Worm (Caenorhabditis elegans) whole organism, early embryonic: Measurements from ENCODE around the gene Y32B12A.5.
A peak's percentile ranks its signal among the peaks of the same experiment; 100 is the strongest.

Source experiments
- B0310.2 ChIP-seq: sonication (generic microtip); optimal IDR thresholded peaks from 2 replicates; lab custom pipeline; 2016; ENCODE audit warnings: mild to moderate bottlenecking, missing genetic modification characterization, missing compliant biosample characterization
- F13C5.2 ChIP-seq: sonication (generic microtip); optimal IDR thresholded peaks from 2 replicates; lab custom pipeline; 2017; ENCODE audit warnings: mild to moderate bottlenecking, missing genetic modification characterization, inconsistent platforms, missing compliant biosample characterization
- aly-1 ChIP-seq: sonication (generic microtip); optimal IDR thresholded peaks from 2 replicates; lab custom pipeline; 2016; ENCODE audit warnings: missing genetic modification characterization, missing compliant biosample characterization
- ama-1 ChIP-seq: fragments of 150-350 bp; optimal IDR thresholded peaks from 2 replicates; lab custom pipeline; 2014
- ceh-13 ChIP-seq: fragments of 200-800 bp; sonication (Bioruptor generic); optimal IDR thresholded peaks from 2 replicates; lab custom pipeline; 2018; ENCODE audit warnings: mild to moderate bottlenecking, missing genetic modification characterization, missing compliant biosample characterization
- ceh-36 ChIP-seq: sonication (generic microtip); optimal IDR thresholded peaks from 2 replicates; lab custom pipeline; 2016; ENCODE audit warnings: missing genetic modification characterization, inconsistent platforms, missing compliant biosample characterization
- ets-7 ChIP-seq: sonication (generic microtip); optimal IDR thresholded peaks from 2 replicates; lab custom pipeline; 2016; ENCODE audit warnings: missing genotype, missing genetic modification characterization, missing compliant biosample characterization
- flt-1 ChIP-seq: fragments of 200-800 bp; sonication (Bioruptor generic); IDR thresholded peaks from 2 replicates; pipeline ENCODE4 v1.3.6; 2022; ENCODE audit warnings: missing genetic modification characterization, missing compliant biosample characterization
- hmbx-1 ChIP-seq: sonication (generic microtip); optimal IDR thresholded peaks from 2 replicates; lab custom pipeline; 2016; ENCODE audit warnings: mild to moderate bottlenecking, missing genetic modification characterization, missing compliant biosample characterization
- hmg-4 ChIP-seq: fragments of 200-800 bp; sonication (Bioruptor generic); optimal IDR thresholded peaks from 2 replicates; lab custom pipeline; 2018; ENCODE audit warnings: mild to moderate bottlenecking, missing genetic modification characterization, missing compliant biosample characterization
- hnd-1 ChIP-seq: sonication (generic microtip); optimal IDR thresholded peaks from 2 replicates; lab custom pipeline; 2016; ENCODE audit warnings: missing genetic modification characterization, missing compliant biosample characterization
- pes-1 ChIP-seq: fragments of 200-800 bp; sonication (Bioruptor generic); IDR thresholded peaks from 2 replicates; pipeline ENCODE4 v1.3.6; 2022; ENCODE audit warnings: missing genetic modification reagents, missing genetic modification characterization, missing compliant biosample characterization
- scrt-1 ChIP-seq: fragments of 200-800 bp; sonication (Bioruptor generic); IDR thresholded peaks from 2 replicates; pipeline ENCODE4 v1.3.6; 2022; ENCODE audit warnings: missing genetic modification characterization, missing compliant biosample characterization
- sea-1 ChIP-seq: fragments of 200-800 bp; sonication (Bioruptor generic); conservative IDR thresholded peaks from 2 replicates; pipeline ENCODE4 v1.3.6; 2022; ENCODE audit warnings: missing genetic modification characterization, missing compliant biosample characterization
- tbx-11 ChIP-seq: fragments of 200-800 bp; sonication (Bioruptor generic); IDR thresholded peaks from 2 replicates; pipeline ENCODE4 v1.3.6; 2022; ENCODE audit warnings: missing genetic modification characterization, missing compliant biosample characterization
- tbx-37 ChIP-seq: fragments of 200-800 bp; sonication (Bioruptor generic); conservative IDR thresholded peaks from 2 replicates; pipeline ENCODE4 v1.3.6; 2022; ENCODE audit warnings: missing genetic modification reagents, missing genetic modification characterization, missing compliant biosample characterization
- tra-4 ChIP-seq: sonication (generic microtip); optimal IDR thresholded peaks from 2 replicates; lab custom pipeline; 2017; ENCODE audit warnings: missing genetic modification characterization, missing compliant biosample characterization

Y32B12A.5 gene

ce11 chrV:16446191-16446590, 41.2 kb downstream of the Y32B12A.5 start:
- TF ChIP-seq F13C5.2 (tag; lab: Kevin White, UChicago): no peak
- TF ChIP-seq hmbx-1: no peak
- no peak for TF ChIP-seq hmg-4 (GFP tag; lab: Kevin White, UChicago)
- TF ChIP-seq ama-1 (lab: Kevin White, UChicago): no peak
- TF ChIP-seq tbx-37 (GFP tag; lab: Robert Waterston, UW): no peak
- TF ChIP-seq ceh-36 (tag; lab: Kevin White, UChicago): peak; percentile 69
- no peak for TF ChIP-seq B0310.2 (tag; lab: Kevin White, UChicago)

- no peak for TF ChIP-seq scrt-1
- no peak for TF ChIP-seq aly-1 (tag; lab: Kevin White, UChicago)
- no peak for TF ChIP-seq ceh-36 (tag; lab: Kevin White, UChicago)
- no peak for TF ChIP-seq F13C5.2 (tag; lab: Kevin White, UChicago)
- no peak for TF ChIP-seq ceh-13 (GFP tag; lab: Kevin White, UChicago)
- TF ChIP-seq tbx-11 (GFP tag; lab: Robert Waterston, UW): no peak
Observed at ce11 chrV:16445676-16446075, 41.7 kb downstream of the Y32B12A.5 start, which contains the start of gene T08G3.6. Gene T08G3.6, plus strand, starts transcription at chrV:16445976.

DNA sequence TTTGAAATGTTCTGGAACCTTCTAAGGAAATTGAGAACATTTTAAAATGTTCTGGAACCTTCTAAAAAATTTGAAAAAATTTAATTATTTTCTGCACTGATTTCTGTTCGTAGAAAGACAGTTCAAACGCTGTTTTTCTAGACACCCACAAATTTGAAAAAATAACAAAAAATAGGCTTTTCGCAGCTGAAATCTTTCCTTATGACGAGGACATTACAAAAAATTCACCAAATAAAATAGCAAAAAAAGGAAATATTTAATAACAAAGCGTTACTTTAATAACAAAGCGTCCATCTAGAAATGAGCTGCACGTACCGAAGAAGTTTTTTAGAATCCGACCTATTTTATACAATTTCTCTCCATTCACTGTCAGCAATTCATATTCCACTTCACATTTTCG, 43.7 kb downstream of the Y32B12A.5 start, which contains the start of gene srh-141:
TSS of gene srh-141 (plus strand) at position 301 of the 400 bp plus-strand sequence.
- TF ChIP-seq ama-1 (lab: Kevin White, UChicago) (no peak), tra-4 (tag; lab: Kevin White, UChicago) (no peak)

DNA sequence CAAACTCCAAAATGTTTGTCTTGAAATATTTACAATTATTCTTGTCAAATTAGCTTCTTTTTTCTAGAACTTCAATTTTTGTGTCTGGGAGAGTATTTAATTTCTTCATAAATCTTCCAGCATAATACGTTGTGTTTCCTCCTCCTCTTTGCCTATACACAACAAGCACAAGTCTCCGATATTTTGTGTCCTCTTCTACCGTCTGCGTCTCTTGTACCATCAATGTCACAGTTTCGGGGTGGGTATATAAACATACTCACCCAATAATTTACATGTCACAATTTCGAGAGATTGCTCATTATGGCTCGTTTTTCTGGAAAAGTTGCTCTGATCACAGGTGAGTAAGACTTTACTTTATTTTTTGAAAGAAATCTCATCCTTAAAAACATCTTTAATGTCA, 49.8 kb downstream of the Y32B12A.5 start, which contains the start of gene F26D2.15:
TSS of gene F26D2.15 (plus strand) at position 301 of the 400 bp plus-strand sequence.
- TF ChIP-seq pes-1 (GFP tag; lab: Robert Waterston, UW) (no peak), aly-1 (tag; lab: Kevin White, UChicago) (no peak), hmg-4 (GFP tag; lab: Kevin White, UChicago) (no peak), F13C5.2 (tag; lab: Kevin White, UChicago) (no peak), sea-1 (GFP tag; lab: Robert Waterston, UW) (no peak), hnd-1 (tag; lab: Kevin White, UChicago) (no peak), tra-4 (tag; lab: Kevin White, UChicago) (no peak), scrt-1 (no peak), ama-1 (lab: Kevin White, UChicago) (no peak), hmbx-1 (no peak), tbx-37 (GFP tag; lab: Robert Waterston, UW) (no peak), flt-1 (GFP tag; lab: Robert Waterston, UW) (no peak), B0310.2 (tag; lab: Kevin White, UChicago) (no peak), ets-7 (tag; lab: Kevin White, UChicago) (no peak), tbx-11 (GFP tag; lab: Robert Waterston, UW) (no peak), ceh-36 (tag; lab: Kevin White, UChicago) (no peak), ceh-13 (GFP tag; lab: Kevin White, UChicago) (no peak)
